Fruit fly (Drosophila melanogaster) whole organism, prepupa: ENCODE data around the gene CG17362.

Experiments used
- Blimp-1 ChIP-seq: fragments of 200-800 bp; sonication (Bioruptor generic); optimal IDR thresholded peaks from 3 replicates; lab custom pipeline; 2017; ENCODE audit warnings: missing biosample characterization, missing genetic modification characterization, mild to moderate bottlenecking, moderate library complexity, missing genetic modification reagents
- CG10631 ChIP-seq: fragments of 200-800 bp; sonication (Bioruptor generic); optimal IDR thresholded peaks from 2 replicates; lab custom pipeline; 2016; ENCODE audit warnings: missing biosample characterization, missing genetic modification characterization
- CG10669 ChIP-seq: fragments of 200-800 bp; sonication (Bioruptor generic); optimal IDR thresholded peaks from 3 replicates; lab custom pipeline; 2018; ENCODE audit warnings: missing biosample characterization, mild to moderate bottlenecking, missing genetic modification characterization, moderate library complexity
- CG11762 ChIP-seq: fragments of 200-800 bp; sonication (Bioruptor generic); optimal IDR thresholded peaks from 3 replicates; lab custom pipeline; 2016; ENCODE audit warnings: missing biosample characterization, missing genetic modification characterization; ENCODE audit not compliant: insufficient read depth
- CG11902 ChIP-seq: fragments of 200-800 bp; sonication (Bioruptor generic); optimal IDR thresholded peaks from 3 replicates; lab custom pipeline; 2016; ENCODE audit warnings: missing biosample characterization, missing genetic modification characterization
- CG15336 ChIP-seq: fragments of 200-800 bp; sonication (Bioruptor generic); IDR thresholded peaks from 2 replicates; pipeline ENCODE4 v1.3.6; 2022; ENCODE audit warnings: missing biosample characterization, missing genetic modification characterization
- CG1621 ChIP-seq: fragments of 200-800 bp; sonication (Bioruptor generic); optimal IDR thresholded peaks from 3 replicates; lab custom pipeline; 2018; ENCODE audit warnings: missing biosample characterization, mild to moderate bottlenecking, missing genetic modification characterization
- CG16779 ChIP-seq: fragments of 200-800 bp; sonication (Bioruptor generic); optimal IDR thresholded peaks from 3 replicates; lab custom pipeline; 2017; ENCODE audit warnings: missing biosample characterization, mild to moderate bottlenecking, missing genetic modification characterization
- CG3032 ChIP-seq: fragments of 200-800 bp; optimal IDR thresholded peaks from 2 replicates; lab custom pipeline; 2019; ENCODE audit warnings: missing biosample characterization, mild to moderate bottlenecking, missing genetic modification characterization, moderate library complexity
- CG32006 ChIP-seq: fragments of 200-800 bp; sonication (Bioruptor generic); optimal IDR thresholded peaks from 3 replicates; lab custom pipeline; 2017; ENCODE audit warnings: missing biosample characterization, mild to moderate bottlenecking, missing genetic modification characterization
- CG34406 ChIP-seq: fragments of 200-800 bp; sonication (Bioruptor generic); optimal IDR thresholded peaks from 3 replicates; lab custom pipeline; 2016; ENCODE audit warnings: missing biosample characterization, missing genetic modification characterization
- CG3919 ChIP-seq: fragments of 200-800 bp; sonication (Bioruptor generic); optimal IDR thresholded peaks from 3 replicates; lab custom pipeline; 2016; ENCODE audit warnings: missing biosample characterization, missing genetic modification characterization
- CG4318 ChIP-seq: fragments of 200-800 bp; sonication (Bioruptor generic); optimal IDR thresholded peaks from 3 replicates; lab custom pipeline; 2017; ENCODE audit warnings: missing biosample characterization, mild to moderate bottlenecking, missing genetic modification characterization
- CG6163 ChIP-seq: fragments of 200-800 bp; sonication (Bioruptor generic); IDR thresholded peaks from 3 replicates; pipeline ENCODE4 v1.3.6; 2022; ENCODE audit warnings: missing biosample characterization, missing genetic modification characterization
- CG6276 ChIP-seq: fragments of 200-800 bp; sonication (Bioruptor generic); optimal IDR thresholded peaks from 2 replicates; lab custom pipeline; 2017; ENCODE audit warnings: missing biosample characterization, mild to moderate bottlenecking, missing genetic modification characterization
- CG6792 ChIP-seq: fragments of 200-800 bp; sonication (Bioruptor generic); optimal IDR thresholded peaks from 3 replicates; lab custom pipeline; 2016; ENCODE audit warnings: missing biosample characterization, missing genetic modification characterization
- CG6808 ChIP-seq: fragments of 200-800 bp; sonication (Bioruptor generic); optimal IDR thresholded peaks from 3 replicates; lab custom pipeline; 2017; ENCODE audit warnings: missing biosample characterization, missing genetic modification characterization, mild to moderate bottlenecking, moderate library complexity, missing genetic modification reagents
- CG6854 ChIP-seq: fragments of 200-800 bp; sonication (Bioruptor generic); optimal IDR thresholded peaks from 2 replicates; lab custom pipeline; 2017; ENCODE audit warnings: missing biosample characterization, mild to moderate bottlenecking, missing genetic modification characterization
- CG8119 ChIP-seq: fragments of 200-800 bp; sonication (Bioruptor generic); IDR thresholded peaks from 3 replicates; pipeline ENCODE4 v1.3.6; 2022; ENCODE audit warnings: missing biosample characterization, missing genetic modification characterization
- CG8319 ChIP-seq: fragments of 200-800 bp; sonication (Bioruptor generic); optimal IDR thresholded peaks from 3 replicates; lab custom pipeline; 2016; ENCODE audit warnings: missing biosample characterization, missing genetic modification characterization
- Eip78C ChIP-seq: fragments of 200-800 bp; sonication (Bioruptor generic); peaks from one replicate; lab custom pipeline; 2016; ENCODE audit warnings: missing biosample characterization, missing genetic modification characterization
- Hr38 ChIP-seq: sonication (Bioruptor generic); optimal IDR thresholded peaks from 2 replicates; lab custom pipeline; 2016; ENCODE audit warnings: missing biosample characterization, missing genetic modification characterization
- Hr39 ChIP-seq: fragments of 200-800 bp; sonication (Bioruptor generic); optimal IDR thresholded peaks from 2 replicates; lab custom pipeline; 2016; ENCODE audit warnings: missing biosample characterization, missing genetic modification characterization
- Hr4 ChIP-seq: fragments of 200-800 bp; sonication (Bioruptor generic); optimal IDR thresholded peaks from 3 replicates; lab custom pipeline; 2016; ENCODE audit warnings: missing biosample characterization, missing genetic modification characterization
- Lpt ChIP-seq: fragments of 200-800 bp; sonication (Bioruptor generic); optimal IDR thresholded peaks from 3 replicates; lab custom pipeline; 2016; ENCODE audit warnings: missing biosample characterization, missing genetic modification characterization
- Met ChIP-seq: fragments of 200-800 bp; sonication (Bioruptor generic); optimal IDR thresholded peaks from 3 replicates; lab custom pipeline; 2016; ENCODE audit warnings: missing biosample characterization, missing genetic modification characterization
- OdsH ChIP-seq: fragments of 200-800 bp; sonication (Bioruptor generic); optimal IDR thresholded peaks from 3 replicates; lab custom pipeline; 2016; ENCODE audit warnings: missing biosample characterization, missing genetic modification characterization
- Sox102F ChIP-seq: fragments of 200-800 bp; sonication (Bioruptor generic); optimal IDR thresholded peaks from 2 replicates; lab custom pipeline; 2016; ENCODE audit warnings: missing biosample characterization, mild to moderate bottlenecking, missing genetic modification characterization
- Sox14 ChIP-seq: fragments of 200-800 bp; sonication (Bioruptor generic); optimal IDR thresholded peaks from 3 replicates; lab custom pipeline; 2016; ENCODE audit warnings: missing biosample characterization, missing genetic modification characterization
- achi ChIP-seq: fragments of 200-800 bp; sonication (Bioruptor generic); optimal IDR thresholded peaks from 3 replicates; lab custom pipeline; 2016; ENCODE audit warnings: missing biosample characterization, missing genetic modification characterization
- acj6 ChIP-seq: fragments of 200-800 bp; sonication (Bioruptor generic); optimal IDR thresholded peaks from 3 replicates; lab custom pipeline; 2016; ENCODE audit warnings: missing biosample characterization, missing genetic modification characterization
- cyc ChIP-seq: fragments of 200-800 bp; sonication (Bioruptor generic); optimal IDR thresholded peaks from 3 replicates; lab custom pipeline; 2016; ENCODE audit warnings: missing biosample characterization, missing genetic modification characterization
- dac ChIP-seq: fragments of 200-800 bp; sonication (Bioruptor generic); optimal IDR thresholded peaks from 2 replicates; lab custom pipeline; 2017; ENCODE audit warnings: missing biosample characterization, mild to moderate bottlenecking, missing genetic modification characterization
- dsx ChIP-seq: fragments of 200-800 bp; optimal IDR thresholded peaks from 3 replicates; lab custom pipeline; 2019; ENCODE audit warnings: missing biosample characterization, mild to moderate bottlenecking, missing genetic modification characterization, moderate library complexity; ENCODE audit not compliant: poor library complexity, severe bottlenecking
- esn ChIP-seq: fragments of 200-800 bp; sonication (Bioruptor generic); optimal IDR thresholded peaks from 2 replicates; lab custom pipeline; 2016; ENCODE audit warnings: missing biosample characterization, mild to moderate bottlenecking, missing genetic modification characterization, moderate library complexity
- fkh ChIP-seq: fragments of 200-800 bp; sonication (Bioruptor generic); optimal IDR thresholded peaks from 3 replicates; lab custom pipeline; 2017; ENCODE audit warnings: missing biosample characterization, mild to moderate bottlenecking, missing genetic modification characterization, moderate library complexity
- lz ChIP-seq: fragments of 200-800 bp; sonication (Bioruptor generic); optimal IDR thresholded peaks from 3 replicates; lab custom pipeline; 2016; ENCODE audit warnings: missing biosample characterization, missing genetic modification characterization
- net ChIP-seq: fragments of 200-800 bp; sonication (Bioruptor generic); optimal IDR thresholded peaks from 3 replicates; lab custom pipeline; 2016; ENCODE audit warnings: missing biosample characterization, missing genetic modification characterization
- pdm3 ChIP-seq: fragments of 200-800 bp; sonication (Bioruptor generic); optimal IDR thresholded peaks from 3 replicates; lab custom pipeline; 2016; ENCODE audit warnings: missing biosample characterization, missing genetic modification characterization
- spab ChIP-seq: fragments of 200-800 bp; sonication (Bioruptor generic); optimal IDR thresholded peaks from 2 replicates; lab custom pipeline; 2017; ENCODE audit warnings: missing biosample characterization, mild to moderate bottlenecking, missing genetic modification characterization, missing genetic modification reagents
- topi ChIP-seq: fragments of 200-800 bp; sonication (Bioruptor generic); optimal IDR thresholded peaks from 3 replicates; lab custom pipeline; 2016; ENCODE audit warnings: missing biosample characterization, missing genetic modification characterization
- vri ChIP-seq: fragments of 200-800 bp; sonication (Bioruptor generic); optimal IDR thresholded peaks from 3 replicates; lab custom pipeline; 2016; ENCODE audit warnings: missing biosample characterization, mild to moderate bottlenecking, missing genetic modification characterization

The CG17362 gene

DNA sequence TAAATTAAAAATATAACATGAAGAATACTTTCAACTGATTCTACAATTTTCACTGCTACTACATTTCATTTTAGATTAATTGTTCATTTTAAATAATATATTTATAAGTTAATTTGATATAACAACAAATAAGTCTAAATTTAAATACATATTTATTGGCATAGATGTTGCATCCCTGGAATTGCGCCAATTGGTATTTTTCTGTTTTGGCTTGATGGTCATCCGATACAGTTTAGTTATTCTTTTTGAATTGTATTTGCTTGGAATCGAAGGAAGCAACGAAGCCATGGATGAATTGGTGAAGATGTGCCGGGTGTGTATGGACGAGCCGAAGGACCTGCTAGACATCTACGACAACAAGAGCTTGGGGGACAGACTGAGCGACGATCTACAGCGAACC lies 10.6 kb downstream of the CG17362 start, which contains the start of gene CG17361:
Gene CG17361 (plus strand): TSS at position 200 of the 400 bp plus-strand sequence.
- TF ChIP-seq Sox102F (no peak), CG3032 (tag; lab: Kevin White, UChicago) (peak; percentile 21), Blimp-1 (no peak), CG6792 (GFP tag; lab: Kevin White, UChicago) (no peak)

DNA sequence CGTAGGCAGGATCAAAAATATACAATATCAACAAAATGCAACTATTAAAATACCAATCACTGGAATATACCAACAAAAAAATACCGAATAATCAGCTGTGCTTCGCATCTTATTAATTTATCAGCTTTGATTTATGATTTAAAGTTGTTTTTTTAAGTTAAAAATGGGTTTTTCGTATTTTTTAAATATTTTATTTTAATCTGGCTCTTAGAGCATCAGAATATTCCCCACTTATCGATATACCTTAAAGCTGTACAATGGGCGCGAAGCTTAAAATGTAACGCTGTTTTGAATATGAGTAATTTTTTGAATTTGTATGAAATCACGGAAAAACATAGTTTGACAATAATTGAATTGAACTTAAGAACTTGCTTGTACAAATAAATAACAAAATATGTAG lies 12.8 kb downstream of the CG17362 start, which contains the start of gene CG17359:
Gene CG17359 (minus strand): TSS at position 48 of the 400 bp plus-strand sequence.
- TF ChIP-seq CG11902 (GFP tag; lab: Kevin White, UChicago) (no peak), CG6276 (GFP tag; lab: Kevin White, UChicago) (no peak), CG6163 (GFP tag; lab: Robert Waterston, UW) (no peak), net (GFP tag; lab: Kevin White, UChicago) (no peak), CG11762 (no peak), CG3032 (tag; lab: Kevin White, UChicago) (no peak)
- TF ChIP-seq, all 60 proteins: peak for 0

DNA sequence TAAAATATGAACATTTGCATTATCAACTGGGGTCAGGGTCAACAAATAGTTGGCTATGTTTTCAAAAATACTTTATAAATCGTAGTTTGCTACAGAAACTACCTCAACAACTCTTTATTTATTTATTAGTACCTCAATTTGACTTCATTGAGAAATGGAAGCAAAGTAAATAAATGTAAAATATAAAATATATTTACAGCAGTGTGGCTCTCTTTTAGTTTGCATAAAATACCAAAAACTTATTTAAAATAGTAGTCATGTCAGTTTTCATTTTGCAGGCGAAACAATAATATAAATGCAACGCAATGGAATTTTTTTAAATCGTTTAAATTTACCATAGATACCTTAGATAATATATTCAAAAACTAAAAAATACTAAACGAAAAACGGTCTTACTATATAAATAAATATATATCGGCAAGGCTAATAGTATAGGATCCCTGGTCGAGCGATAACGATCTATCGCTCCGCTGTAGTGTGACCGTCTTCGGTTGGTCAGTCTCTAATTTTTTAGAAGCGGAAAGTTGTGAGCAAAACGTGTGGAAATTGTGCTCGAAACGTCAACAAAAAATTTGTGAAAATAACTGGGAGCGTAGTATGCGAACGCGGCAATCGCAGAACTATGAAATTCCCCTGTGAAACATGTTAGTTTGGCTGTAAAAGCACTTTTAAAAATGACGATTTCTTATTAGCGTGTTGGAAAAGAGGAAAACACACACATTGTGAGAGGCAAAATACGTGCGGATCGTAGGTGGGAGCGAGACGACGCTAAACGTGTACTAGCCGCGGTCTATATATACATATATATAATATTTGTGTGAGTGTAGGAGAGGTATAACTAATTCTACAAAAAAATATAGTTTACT lies 15.5 kb downstream of the CG17362 start, which contains the start of the genes Nprl3 and upSET:
Gene Nprl3 (minus strand): TSS at position 223 of the 866 bp plus-strand sequence.
Gene upSET (plus strand): TSS at position 470 of the 866 bp plus-strand sequence.
- peak; percentile 56 for TF ChIP-seq fkh
- peak; percentile 1 for TF ChIP-seq CG3032 (tag; lab: Kevin White, UChicago)
- no peak for TF ChIP-seq CG10631
- TF ChIP-seq CG6163 (GFP tag; lab: Robert Waterston, UW): 0 out of 3 replicates have a peak, but pooled peaks have one; percentile 8
- TF ChIP-seq achi: no peak
- no peak for TF ChIP-seq CG16779 (tag; lab: Kevin White, UChicago)
- peak; percentile 23 for TF ChIP-seq Eip78C (GFP tag; lab: Kevin White, UChicago)
- TF ChIP-seq lz (GFP tag; lab: Kevin White, UChicago): no peak
- TF ChIP-seq CG8119 (GFP tag; lab: Robert Waterston, UW): no peak
- peak; percentile 45 for TF ChIP-seq CG6854 (GFP tag; lab: Kevin White, UChicago)
- TF ChIP-seq, all 60 proteins: peak for 5

DNA sequence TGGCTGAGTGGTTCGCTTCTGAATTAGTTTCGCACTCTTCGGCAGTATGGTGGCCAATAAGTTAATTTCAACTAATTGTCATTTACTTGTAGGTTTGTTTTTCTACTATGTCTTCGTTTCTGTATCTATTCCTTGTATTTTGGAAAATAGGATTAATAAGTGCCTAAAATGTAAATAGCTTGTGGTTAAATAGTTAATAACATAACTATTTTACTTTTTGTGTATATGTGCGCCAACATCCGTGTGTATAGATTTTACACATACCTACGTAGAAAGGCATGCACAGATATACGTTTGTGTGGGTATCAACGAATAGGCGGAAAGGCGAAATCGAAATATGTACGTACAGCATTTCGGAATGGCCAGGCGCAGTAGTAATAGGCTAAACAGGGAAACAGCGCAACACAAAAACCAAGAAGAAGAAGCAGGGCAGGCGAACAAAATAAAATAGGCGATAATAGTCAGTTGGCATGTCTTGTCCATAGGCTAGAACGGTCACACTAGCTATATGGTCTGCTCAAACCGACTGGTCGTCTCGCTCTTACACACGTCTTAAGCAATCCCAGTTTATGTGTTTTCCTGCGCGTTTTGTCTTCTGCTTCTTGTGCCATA lies 16.2 kb downstream of the CG17362 start:
- TF ChIP-seq CG6808 (GFP tag; lab: Kevin White, UChicago): no peak
- TF ChIP-seq CG10669 (GFP tag; lab: Kevin White, UChicago): no peak
- no peak for TF ChIP-seq fkh
- TF ChIP-seq Hr4 (GFP tag; lab: Kevin White, UChicago): no peak
- TF ChIP-seq CG1621 (tag; lab: Kevin White, UChicago): peak; percentile 34
- no peak for TF ChIP-seq Blimp-1
- TF ChIP-seq CG8319 (GFP tag; lab: Kevin White, UChicago): no peak
- no peak for TF ChIP-seq topi (GFP tag; lab: Kevin White, UChicago)
- TF ChIP-seq CG4318: no peak
- no peak for TF ChIP-seq Met
- no peak for TF ChIP-seq CG6276 (GFP tag; lab: Kevin White, UChicago)
- no peak for TF ChIP-seq Hr38 (GFP tag; lab: Kevin White, UChicago)
- TF ChIP-seq cyc (GFP tag; lab: Kevin White, UChicago): no peak
- TF ChIP-seq esn (GFP tag; lab: Kevin White, UChicago): no peak
- no peak for TF ChIP-seq CG32006
- no peak for TF ChIP-seq CG6854 (GFP tag; lab: Kevin White, UChicago)
- TF ChIP-seq vri (GFP tag; lab: Kevin White, UChicago): peak; percentile 41
- no peak for TF ChIP-seq pdm3
- TF ChIP-seq CG34406 (GFP tag; lab: Kevin White, UChicago): no peak
- no peak for TF ChIP-seq acj6 (GFP tag; lab: Kevin White, UChicago)
- peak; percentile 28 for TF ChIP-seq Sox14
- TF ChIP-seq CG3919: peak; percentile 5
- TF ChIP-seq Lpt (GFP tag; lab: Kevin White, UChicago): peak; percentile 12
- TF ChIP-seq spab (GFP tag; lab: Kevin White, UChicago): no peak
- TF ChIP-seq dsx (GFP tag; lab: Kevin White, UChicago): peak; percentile 31
- TF ChIP-seq dac (GFP tag; lab: Kevin White, UChicago): no peak
- no peak for TF ChIP-seq Hr39 (GFP tag; lab: Kevin White, UChicago)
- peak; percentile 98 for TF ChIP-seq CG6163 (GFP tag; lab: Robert Waterston, UW)
- peak; percentile 33; the same call in 1 of the 2 replicates for TF ChIP-seq CG15336 (GFP tag; lab: Robert Waterston, UW)
- no peak for TF ChIP-seq OdsH
